Worm (Caenorhabditis elegans) whole organism, young adult: ENCODE results near the gene H01G02.4.

Source experiments
- T26A5.8 ChIP-seq: sonication (generic microtip); optimal IDR thresholded peaks from 2 replicates; lab custom pipeline; 2016; ENCODE audit warnings: missing genetic modification characterization, missing compliant biosample characterization
- dpff-1 ChIP-seq: sonication (generic microtip); optimal IDR thresholded peaks from 2 replicates; lab custom pipeline; 2017; ENCODE audit warnings: mild to moderate bottlenecking, missing genetic modification characterization, missing compliant biosample characterization
- efl-1 ChIP-seq: fragments of 150-350 bp; optimal IDR thresholded peaks from 2 replicates; lab custom pipeline; 2014; ENCODE audit warnings: missing biosample characterization, missing genetic modification reagents, missing genetic modification characterization
- ekl-4 ChIP-seq: fragments of 200-800 bp; sonication (Bioruptor generic); IDR thresholded peaks from 2 replicates; pipeline ENCODE4 v1.3.6; 2022; ENCODE audit warnings: missing genetic modification reagents, missing genetic modification characterization, missing compliant biosample characterization
- lin-35 ChIP-seq, 3 experiments: fragments of 150-350 bp in 2 of 3; sonication (generic microtip) in 1 of 3; optimal IDR thresholded peaks; 2 replicates each; lab custom pipeline; 2014 to 2018; ENCODE audit warnings: missing biosample characterization in 3 of 3, missing genetic modification characterization in 3 of 3, missing genetic modification reagents in 3 of 3
- lin-54 ChIP-seq: fragments of 200-800 bp; sonication (Bioruptor generic); optimal IDR thresholded peaks from 2 replicates; lab custom pipeline; 2018; ENCODE audit warnings: mild to moderate bottlenecking, missing genetic modification characterization, missing compliant biosample characterization
- pha-4 ChIP-seq: fragments of 150-350 bp; sonication (generic microtip); optimal IDR thresholded peaks from 2 replicates; lab custom pipeline; 2014; ENCODE audit warnings: missing biosample characterization, missing genetic modification reagents, missing genetic modification characterization
- snpc-1.3 ChIP-seq: sonication (generic microtip); optimal IDR thresholded peaks from 2 replicates; lab custom pipeline; 2017; ENCODE audit warnings: missing genetic modification characterization, mild to moderate bottlenecking, missing compliant biosample characterization, antibody characterized with exemption, moderate library complexity, missing genotype, missing genetic modification reagents; ENCODE audit not compliant: insufficient read depth
- unc-62 ChIP-seq: fragments of 150-350 bp; optimal IDR thresholded peaks from 2 replicates; lab custom pipeline; 2014; ENCODE audit warnings: missing biosample characterization, missing genetic modification reagents, missing genetic modification characterization
- xnd-1 ChIP-seq: sonication (generic microtip); optimal IDR thresholded peaks from 2 replicates; lab custom pipeline; 2016; ENCODE audit warnings: missing genotype, missing genetic modification reagents, missing genetic modification characterization, missing compliant biosample characterization

DNA sequence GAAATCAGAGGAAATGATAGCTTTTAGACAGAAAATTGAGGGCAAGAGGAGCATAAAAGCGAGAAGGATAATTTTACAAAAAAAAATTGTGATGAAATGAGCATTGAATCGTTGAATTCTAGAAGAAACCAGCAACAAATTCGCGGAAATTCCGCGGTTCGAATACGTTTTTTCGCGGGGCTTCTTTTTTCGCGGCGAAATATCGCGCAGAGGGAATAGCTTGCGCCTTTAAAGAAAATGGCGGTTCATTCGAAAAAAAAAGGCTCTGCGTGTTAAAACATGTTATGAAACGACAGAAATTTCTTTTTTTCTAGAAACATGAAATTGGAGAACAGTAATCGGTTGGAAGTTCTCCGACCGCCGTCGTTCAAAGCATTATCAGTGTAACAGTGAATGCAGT is 19.5 kb upstream of the H01G02.4 start:
- TF ChIP-seq snpc-1.3 (peak; percentile 26), lin-54 (GFP tag; lab: Kevin White, UChicago) (peak; percentile 81), xnd-1 (tag; lab: Kevin White, UChicago) (peak; percentile 88), unc-62 (no peak), ekl-4 (peak; percentile 83), lin-35 (GFP tag; optimal IDR thresholded peaks at IDR 0.05; lab: Kevin White, UChicago) (peak in 2 of 3 experiments; percentile 42 to 61), dpff-1 (tag; lab: Kevin White, UChicago) (no peak), efl-1 (GFP tag; lab: Kevin White, UChicago) (peak; percentile 96), pha-4 (tag; lab: Kevin White, UChicago) (no peak), T26A5.8 (tag; lab: Kevin White, UChicago) (no peak)
